Worm (Caenorhabditis elegans) whole organism, L4 larva: ENCODE results near the gene prmt-1.

ENCODE experiments used
- ceh-28 ChIP-seq: fragments of 150-350 bp; optimal IDR thresholded peaks from 2 replicates; lab custom pipeline; 2014; ENCODE audit warnings: missing biosample characterization, missing genetic modification reagents, missing genetic modification characterization
- egl-27 ChIP-seq: sonication (generic microtip); optimal IDR thresholded peaks from 3 replicates; lab custom pipeline; 2017; ENCODE audit warnings: missing biosample characterization, missing genetic modification reagents, missing genetic modification characterization

DNA sequence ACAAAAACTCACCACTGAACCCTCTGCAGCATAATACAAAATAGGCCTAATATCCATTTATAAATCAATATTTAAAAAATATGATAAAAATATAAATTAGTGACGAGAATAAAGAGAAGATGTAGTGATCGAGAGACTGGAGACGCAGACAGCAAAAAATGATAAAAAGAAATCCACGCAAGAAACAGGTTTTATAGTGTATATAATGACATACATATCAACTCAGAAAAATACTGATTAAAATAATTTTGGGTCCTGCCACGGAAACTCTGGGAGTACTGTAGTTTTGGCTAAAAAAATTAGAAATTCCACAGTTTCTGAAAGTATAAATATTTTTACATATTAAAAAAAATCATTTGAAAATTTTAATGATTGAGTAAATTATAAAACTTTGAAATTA lies 19.8 kb upstream of the prmt-1 start, which contains the start of gene mlt-4:
- TF ChIP-seq ceh-28 (tag; lab: Kevin White, UChicago) (no peak), egl-27 (tag; lab: Kevin White, UChicago) (no peak)
